Worm (Caenorhabditis elegans) whole organism, young adult: ENCODE measurements around the gene ZK218.3.

ENCODE experiments used
- K11D2.4 ChIP-seq: fragments of 200-800 bp; sonication (Bioruptor generic); IDR thresholded peaks from 2 replicates; pipeline ENCODE4 v1.3.6; 2022; ENCODE audit warnings: missing genetic modification reagents, missing genetic modification characterization, missing compliant biosample characterization
- Y53F4B.3 ChIP-seq: fragments of 200-800 bp; sonication (Bioruptor generic); IDR thresholded peaks from 2 replicates; pipeline ENCODE4 v1.3.6; 2022; ENCODE audit warnings: missing genetic modification reagents, missing genetic modification characterization, missing compliant biosample characterization
- gei-17 ChIP-seq: fragments of 200-800 bp; sonication (Bioruptor generic); optimal IDR thresholded peaks from 2 replicates; lab custom pipeline; 2018; ENCODE audit warnings: mild to moderate bottlenecking, missing genetic modification characterization, missing compliant biosample characterization
- lin-26 ChIP-seq: fragments of 200-800 bp; sonication (Bioruptor generic); IDR thresholded peaks from 2 replicates; pipeline ENCODE4 v1.3.6; 2022; ENCODE audit warnings: missing genetic modification reagents, missing genetic modification characterization, missing compliant biosample characterization
- rcor-1 ChIP-seq: fragments of 200-800 bp; sonication (Bioruptor generic); IDR thresholded peaks from 2 replicates; pipeline ENCODE4 v1.3.6; 2022; ENCODE audit warnings: missing genetic modification reagents, missing genetic modification characterization, missing compliant biosample characterization
- ztf-25 ChIP-seq: fragments of 200-800 bp; sonication (Bioruptor generic); IDR thresholded peaks from 2 replicates; pipeline ENCODE4 v1.3.6; 2022; ENCODE audit warnings: missing genetic modification reagents, missing genetic modification characterization, missing compliant biosample characterization

The ZK218.3 gene

DNA sequence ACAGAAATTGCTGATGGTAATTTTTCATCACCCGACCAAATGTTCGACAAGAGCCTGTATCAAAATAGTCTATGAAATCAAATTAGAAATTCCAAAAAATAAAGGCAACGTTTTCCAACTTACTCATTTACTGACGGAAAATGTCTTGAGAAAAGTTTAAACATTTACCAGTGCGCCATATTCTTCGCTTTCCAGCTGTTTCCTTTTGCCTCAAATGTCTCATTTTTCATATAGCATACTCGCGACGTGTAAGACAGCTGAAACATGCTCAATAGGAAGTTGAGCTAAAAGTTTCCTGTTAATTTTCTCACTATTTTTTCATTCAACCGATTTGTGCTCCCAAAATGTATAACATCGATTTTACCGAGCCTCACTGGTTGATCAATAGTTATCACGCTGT is 38.6 kb downstream of the ZK218.3 start, which contains the start of gene sri-66:
TSS of gene sri-66 (plus strand) at position 301 of the 400 bp plus-strand sequence.
- TF ChIP-seq rcor-1 (GFP tag; lab: Robert Waterston, UW), result no peak
- TF ChIP-seq gei-17, result no peak
- TF ChIP-seq Y53F4B.3, result no peak
- TF ChIP-seq K11D2.4 (GFP tag; lab: Robert Waterston, UW), result no peak
- no peak for TF ChIP-seq lin-26 (GFP tag; lab: Robert Waterston, UW)
- TF ChIP-seq ztf-25 (GFP tag; lab: Robert Waterston, UW), result no peak
